Worm (Caenorhabditis elegans) whole organism, young adult: ENCODE measurements around the gene C17H12.3.

Experiments used
- B0019.2 ChIP-seq: fragments of 200-800 bp; sonication (Bioruptor generic); conservative IDR thresholded peaks from 2 replicates; pipeline ENCODE4 v1.3.6; 2022; ENCODE audit warnings: missing genetic modification reagents, missing genetic modification characterization, missing compliant biosample characterization
- B0035.1 ChIP-seq: sonication (generic microtip); optimal IDR thresholded peaks from 2 replicates; lab custom pipeline; 2016; ENCODE audit warnings: missing genetic modification characterization, mild to moderate bottlenecking, missing compliant biosample characterization, missing genotype, missing genetic modification reagents
- C06A6.2 ChIP-seq: fragments of 200-800 bp; sonication (Bioruptor generic); conservative IDR thresholded peaks from 2 replicates; pipeline ENCODE4 v1.3.6; 2022; ENCODE audit warnings: missing genetic modification characterization, missing compliant biosample characterization
- C17E4.6 ChIP-seq: fragments of 200-800 bp; sonication (Bioruptor generic); IDR thresholded peaks from 2 replicates; pipeline ENCODE4 v1.3.6; 2022; ENCODE audit warnings: missing genetic modification reagents, missing genetic modification characterization, missing compliant biosample characterization
- F10E7.11 ChIP-seq: sonication (generic microtip); optimal IDR thresholded peaks from 2 replicates; lab custom pipeline; 2017; ENCODE audit warnings: mild to moderate bottlenecking, missing genetic modification characterization, moderate library complexity, missing compliant biosample characterization
- F55B11.4 ChIP-seq: sonication (generic microtip); optimal IDR thresholded peaks from 2 replicates; lab custom pipeline; 2016; ENCODE audit warnings: missing compliant biosample characterization, missing genetic modification characterization, borderline replicate concordance; ENCODE audit not compliant: insufficient read depth
- F57A8.1 ChIP-seq: fragments of 200-800 bp; sonication (Bioruptor generic); optimal IDR thresholded peaks from 2 replicates; lab custom pipeline; 2018; ENCODE audit warnings: mild to moderate bottlenecking, missing genetic modification characterization, moderate library complexity, missing compliant biosample characterization
- Y67H2A.10 ChIP-seq: fragments of 200-800 bp; sonication (Bioruptor generic); conservative IDR thresholded peaks from 2 replicates; pipeline ENCODE4 v1.3.6; 2022; ENCODE audit warnings: missing genetic modification reagents, missing genetic modification characterization, missing compliant biosample characterization
- ama-1 ChIP-seq, 3 experiments: fragments of 150-350 bp in 1 of 3; sonication (generic microtip) in 2 of 3; optimal IDR thresholded peaks; 2 replicates each; lab custom pipeline; 2014 to 2018; ENCODE audit warnings: missing biosample characterization in 2 of 3, missing genetic modification characterization in 2 of 3, missing genetic modification reagents in 2 of 3
- attf-3 ChIP-seq: fragments of 200-800 bp; sonication (Bioruptor generic); conservative IDR thresholded peaks from 2 replicates; pipeline ENCODE4 v1.3.6; 2022; ENCODE audit warnings: missing genetic modification reagents, missing genetic modification characterization, missing compliant biosample characterization
- attf-5 ChIP-seq: fragments of 200-800 bp; sonication (Bioruptor generic); optimal IDR thresholded peaks from 2 replicates; lab custom pipeline; 2018; ENCODE audit warnings: mild to moderate bottlenecking, missing genetic modification characterization, missing compliant biosample characterization
- ccch-3 ChIP-seq: fragments of 200-800 bp; sonication (Bioruptor generic); optimal IDR thresholded peaks from 2 replicates; lab custom pipeline; 2018; ENCODE audit warnings: mild to moderate bottlenecking, missing genetic modification characterization, missing compliant biosample characterization
- cebp-1 ChIP-seq, 2 experiments: fragments of 200-800 bp in 1 of 2; sonication (Bioruptor generic) in 1 of 2; sonication (generic microtip) in 1 of 2; IDR thresholded peaks in 1 of 2; optimal IDR thresholded peaks in 1 of 2; 2 replicates each; pipeline versions ENCODE4 v1.3.6 to Lab custom; 2017 to 2022; ENCODE audit warnings: missing compliant biosample characterization in 2 of 2, missing genetic modification characterization in 2 of 2, mild to moderate bottlenecking in 1 of 2, missing genetic modification reagents in 1 of 2, moderate library complexity in 1 of 2
- cebp-2 ChIP-seq: fragments of 200-800 bp; sonication (Bioruptor generic); IDR thresholded peaks from 2 replicates; pipeline ENCODE4 v1.3.6; 2022; ENCODE audit warnings: missing genetic modification characterization, missing compliant biosample characterization
- ceh-27 ChIP-seq: fragments of 200-800 bp; sonication (Bioruptor generic); optimal IDR thresholded peaks from 2 replicates; lab custom pipeline; 2018; ENCODE audit warnings: mild to moderate bottlenecking, missing genetic modification characterization, moderate library complexity, missing compliant biosample characterization
- ceh-91 ChIP-seq: fragments of 200-800 bp; sonication (Bioruptor generic); IDR thresholded peaks from 2 replicates; pipeline ENCODE4 v1.3.6; 2022; ENCODE audit warnings: missing genetic modification reagents, missing genetic modification characterization, missing compliant biosample characterization
- chd-7 ChIP-seq: sonication (generic microtip); optimal IDR thresholded peaks from 2 replicates; lab custom pipeline; 2016; ENCODE audit warnings: mild to moderate bottlenecking, missing genetic modification characterization, moderate library complexity, missing compliant biosample characterization
- efl-1 ChIP-seq: fragments of 150-350 bp; optimal IDR thresholded peaks from 2 replicates; lab custom pipeline; 2014; ENCODE audit warnings: missing biosample characterization, missing genetic modification reagents, missing genetic modification characterization
- egl-44 ChIP-seq: fragments of 200-800 bp; sonication (Bioruptor generic); IDR thresholded peaks from 2 replicates; pipeline ENCODE4 v1.3.6; 2022; ENCODE audit warnings: missing genetic modification reagents, missing genetic modification characterization, missing compliant biosample characterization
- ets-4 ChIP-seq: fragments of 200-800 bp; sonication (Bioruptor generic); optimal IDR thresholded peaks from 2 replicates; lab custom pipeline; 2018; ENCODE audit warnings: mild to moderate bottlenecking, missing genetic modification characterization, missing compliant biosample characterization
- hlh-26 ChIP-seq: fragments of 200-800 bp; sonication (Bioruptor generic); conservative IDR thresholded peaks from 2 replicates; pipeline ENCODE4 v1.3.6; 2022; ENCODE audit warnings: missing genetic modification reagents, missing genetic modification characterization, missing compliant biosample characterization
- hrde-1 ChIP-seq: sonication (generic microtip); optimal IDR thresholded peaks from 2 replicates; lab custom pipeline; 2016; ENCODE audit warnings: missing genetic modification characterization, mild to moderate bottlenecking, missing compliant biosample characterization, moderate library complexity, missing genotype, missing genetic modification reagents, borderline replicate concordance
- hsf-1 ChIP-seq: fragments of 200-800 bp; sonication (Bioruptor generic); IDR thresholded peaks from 2 replicates; pipeline ENCODE4 v1.3.6; 2022; ENCODE audit warnings: missing genetic modification reagents, missing genetic modification characterization, missing compliant biosample characterization
- lag-1 ChIP-seq: fragments of 200-800 bp; sonication (Bioruptor generic); IDR thresholded peaks from 2 replicates; pipeline ENCODE4 v1.3.6; 2022; ENCODE audit warnings: missing genetic modification reagents, missing genetic modification characterization, missing compliant biosample characterization
- lin-26 ChIP-seq: fragments of 200-800 bp; sonication (Bioruptor generic); IDR thresholded peaks from 2 replicates; pipeline ENCODE4 v1.3.6; 2022; ENCODE audit warnings: missing genetic modification reagents, missing genetic modification characterization, missing compliant biosample characterization
- lin-40 ChIP-seq: sonication (generic microtip); optimal IDR thresholded peaks from 2 replicates; lab custom pipeline; 2016; ENCODE audit warnings: missing genetic modification characterization, mild to moderate bottlenecking, missing compliant biosample characterization, missing genotype, missing genetic modification reagents
- madf-10 ChIP-seq: sonication (generic microtip); optimal IDR thresholded peaks from 2 replicates; lab custom pipeline; 2016; ENCODE audit warnings: mild to moderate bottlenecking, missing genetic modification characterization, missing compliant biosample characterization
- mxl-1 ChIP-seq: sonication (generic microtip); optimal IDR thresholded peaks from 2 replicates; lab custom pipeline; 2016; ENCODE audit warnings: missing genetic modification characterization, missing compliant biosample characterization
- nfyb-1 ChIP-seq: fragments of 200-800 bp; sonication (Bioruptor generic); IDR thresholded peaks from 2 replicates; pipeline ENCODE4 v1.3.6; 2022; ENCODE audit warnings: missing genetic modification reagents, missing genetic modification characterization, missing compliant biosample characterization
- nhr-179 ChIP-seq: sonication (generic microtip); optimal IDR thresholded peaks from 2 replicates; lab custom pipeline; 2016; ENCODE audit warnings: mild to moderate bottlenecking, missing genetic modification characterization, missing compliant biosample characterization
- nhr-80 ChIP-seq: sonication (generic microtip); optimal IDR thresholded peaks from 2 replicates; lab custom pipeline; 2016; ENCODE audit warnings: missing genetic modification characterization, missing compliant biosample characterization
- rec-8 ChIP-seq, 2 experiments: sonication (generic microtip); optimal IDR thresholded peaks; 2 replicates each; lab custom pipeline; 2016; ENCODE audit warnings: mild to moderate bottlenecking in 2 of 2, missing genetic modification characterization in 2 of 2, missing genetic modification reagents in 2 of 2, missing genotype in 2 of 2, missing biosample characterization in 1 of 2, missing compliant biosample characterization in 1 of 2, moderate library complexity in 1 of 2
- repo-1 ChIP-seq: sonication (generic microtip); optimal IDR thresholded peaks from 2 replicates; lab custom pipeline; 2017; ENCODE audit warnings: mild to moderate bottlenecking, missing genetic modification characterization, missing compliant biosample characterization
- rpc-1 ChIP-seq, 2 experiments: fragments of 150-350 bp in 1 of 2; sonication (generic microtip) in 1 of 2; optimal IDR thresholded peaks; 2 replicates each; lab custom pipeline; 2014 to 2018; ENCODE audit warnings: missing biosample characterization in 1 of 2, missing genetic modification characterization in 1 of 2, missing genetic modification reagents in 1 of 2, missing genotype in 1 of 2
- sdz-38 ChIP-seq: sonication (generic microtip); optimal IDR thresholded peaks from 2 replicates; lab custom pipeline; 2016; ENCODE audit warnings: missing genotype, missing genetic modification characterization, missing compliant biosample characterization
- sea-2 ChIP-seq: fragments of 200-800 bp; sonication (Bioruptor generic); IDR thresholded peaks from 2 replicates; pipeline ENCODE4 v1.3.6; 2022; ENCODE audit warnings: missing genetic modification characterization, missing compliant biosample characterization
- sptf-2 ChIP-seq: fragments of 200-800 bp; sonication (Bioruptor generic); optimal IDR thresholded peaks from 2 replicates; lab custom pipeline; 2018; ENCODE audit warnings: mild to moderate bottlenecking, missing genetic modification characterization, missing compliant biosample characterization
- tbp1 ChIP-seq: fragments of 200-800 bp; sonication (Bioruptor generic); optimal IDR thresholded peaks from 2 replicates; lab custom pipeline; 2018; ENCODE audit warnings: mild to moderate bottlenecking, missing genetic modification characterization, missing compliant biosample characterization
- unc-130 ChIP-seq: sonication (generic microtip); optimal IDR thresholded peaks from 2 replicates; lab custom pipeline; 2016; ENCODE audit warnings: missing genetic modification reagents, missing genetic modification characterization, missing compliant biosample characterization
- ztf-22 ChIP-seq: fragments of 200-800 bp; sonication (Bioruptor generic); optimal IDR thresholded peaks from 2 replicates; lab custom pipeline; 2018; ENCODE audit warnings: mild to moderate bottlenecking, missing genetic modification characterization, moderate library complexity, missing compliant biosample characterization
- ztf-3 ChIP-seq: fragments of 200-800 bp; sonication (Bioruptor generic); optimal IDR thresholded peaks from 2 replicates; lab custom pipeline; 2018; ENCODE audit warnings: mild to moderate bottlenecking, missing genetic modification characterization, missing compliant biosample characterization

Gene C17H12.3

ce11 chrIV:6777156-6777555, 18.3 kb downstream of the C17H12.3 start (continued):
- TF ChIP-seq hrde-1 (tag; lab: Kevin White, UChicago): no peak
- TF ChIP-seq F57A8.1 (GFP tag; lab: Kevin White, UChicago): no peak
- peak; percentile 61 for TF ChIP-seq efl-1 (GFP tag; lab: Kevin White, UChicago)
- no peak for TF ChIP-seq F10E7.11
- TF ChIP-seq sea-2 (GFP tag; lab: Robert Waterston, UW): no peak
- TF ChIP-seq ztf-22 (GFP tag; lab: Kevin White, UChicago): no peak
- no peak for TF ChIP-seq ccch-3 (GFP tag; lab: Kevin White, UChicago)
- TF ChIP-seq hsf-1 (GFP tag; lab: Robert Waterston, UW): no peak

DNA sequence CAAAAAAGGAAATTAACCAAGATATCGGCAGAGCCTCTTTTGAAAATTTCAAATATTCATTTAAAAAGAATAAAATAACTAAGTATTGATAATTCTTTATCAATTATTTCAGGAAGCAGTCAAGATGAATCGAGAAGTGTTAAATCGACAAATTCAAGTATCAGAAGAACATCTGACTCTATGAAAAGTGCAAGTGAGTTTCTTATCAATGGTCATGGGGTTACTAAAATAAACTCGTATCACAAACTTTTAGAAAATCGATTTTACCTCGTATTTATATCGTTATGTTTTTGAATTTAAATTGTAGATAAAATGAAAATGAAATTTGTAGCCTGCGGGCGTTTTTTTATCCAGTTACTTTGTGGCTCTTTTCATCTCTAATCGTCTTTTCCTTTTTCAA, 23.9 kb downstream of the C17H12.3 start:
- TF ChIP-seq lin-26 (GFP tag; lab: Robert Waterston, UW): no peak
- peak; percentile 3 for TF ChIP-seq nhr-80 (tag; lab: Kevin White, UChicago)
- TF ChIP-seq, all 124 proteins: peak for 1

ce11 chrIV:6770407-6770883, 25.0 kb downstream of the C17H12.3 start, which contains the start of gene anat-1:
Gene anat-1, plus strand, starts transcription at chrIV:6770833.
- no peak for TF ChIP-seq C06A6.2 (GFP tag; lab: Robert Waterston, UW)
- TF ChIP-seq rec-8 (tag; optimal IDR thresholded peaks at IDR 0.05; lab: Kevin White, UChicago): no peak
- no peak for TF ChIP-seq C17E4.6 (GFP tag; lab: Robert Waterston, UW)
- TF ChIP-seq nhr-179 (tag; lab: Kevin White, UChicago): no peak
- no peak for TF ChIP-seq egl-44 (GFP tag; lab: Robert Waterston, UW)
- no peak for TF ChIP-seq lin-40 (tag; lab: Kevin White, UChicago)
- TF ChIP-seq B0035.1 (tag; lab: Kevin White, UChicago): no peak
- TF ChIP-seq B0019.2 (GFP tag; lab: Robert Waterston, UW): no peak
- TF ChIP-seq repo-1 (tag; lab: Kevin White, UChicago): no peak
- no peak for TF ChIP-seq efl-1 (GFP tag; lab: Kevin White, UChicago)
- TF ChIP-seq sptf-2 (GFP tag; lab: Kevin White, UChicago): no peak
- no peak for TF ChIP-seq mxl-1 (tag; lab: Kevin White, UChicago)
- no peak for TF ChIP-seq Y67H2A.10 (GFP tag; lab: Robert Waterston, UW)
- TF ChIP-seq tbp1 (GFP tag; lab: Kevin White, UChicago): no peak
- TF ChIP-seq unc-130 (GFP tag; lab: Kevin White, UChicago): no peak
- no peak for TF ChIP-seq chd-7 (tag; lab: Kevin White, UChicago)
- no peak for TF ChIP-seq hlh-26 (GFP tag; lab: Robert Waterston, UW)
- TF ChIP-seq ztf-3 (GFP tag; lab: Kevin White, UChicago): no peak
- TF ChIP-seq F55B11.4 (tag; lab: Kevin White, UChicago): no peak
- TF ChIP-seq ceh-91 (GFP tag; lab: Robert Waterston, UW): no peak
- TF ChIP-seq, all 124 proteins: peak for 0

ce11 chrIV:6767240-6767639, 28.2 kb downstream of the C17H12.3 start:
- TF ChIP-seq C17E4.6 (GFP tag; lab: Robert Waterston, UW) (no peak), nhr-179 (tag; lab: Kevin White, UChicago) (no peak), ceh-27 (no peak), cebp-2 (GFP tag; lab: Robert Waterston, UW) (no peak), ama-1 (optimal IDR thresholded peaks at IDR 0.05; lab: Kevin White, UChicago) (no peak), ama-1 (GFP tag; optimal IDR thresholded peaks at IDR 0.05; lab: Kevin White, UChicago) (no peak), lin-40 (tag; lab: Kevin White, UChicago) (peak; percentile 36), madf-10 (tag; lab: Kevin White, UChicago) (no peak), sdz-38 (tag; lab: Kevin White, UChicago) (no peak), ztf-22 (GFP tag; lab: Kevin White, UChicago) (no peak), cebp-1 (GFP tag; IDR thresholded peaks at IDR 0.05; lab: Robert Waterston, UW) (no peak), cebp-1 (tag; optimal IDR thresholded peaks at IDR 0.05; lab: Kevin White, UChicago) (peak; percentile 56), nfyb-1 (GFP tag; lab: Robert Waterston, UW) (no peak), attf-5 (GFP tag; lab: Kevin White, UChicago) (peak; percentile 3), F57A8.1 (GFP tag; lab: Kevin White, UChicago) (no peak), nhr-80 (tag; lab: Kevin White, UChicago) (peak; percentile 33), lag-1 (GFP tag; lab: Robert Waterston, UW) (no peak), ets-4 (GFP tag; lab: Kevin White, UChicago) (no peak), rpc-1 (optimal IDR thresholded peaks at IDR 0.05; lab: Kevin White, UChicago) (no peak), rpc-1 (tag; optimal IDR thresholded peaks at IDR 0.05; lab: Kevin White, UChicago) (no peak), attf-3 (GFP tag; lab: Robert Waterston, UW) (no peak)
